Worm (Caenorhabditis elegans): ENCODE data around the gene lsm-1.
"Not testable (repeated sequence)": the region's sequence is repeated elsewhere in the genome, so short reads cannot be mapped to it uniquely, and the experiment has no call there.

The lsm-1 gene

ce11 chrII:11110419-11110818 lies 16.3 kb upstream of the lsm-1 start:
- no peak for TF ChIP-seq unc-62 (GFP tag; optimal IDR thresholded peaks at IDR 0.05)

ce11 chrII:11111107-11111506 lies 15.6 kb upstream of the lsm-1 start, which contains the start of gene glb-4:
Gene glb-4 (minus strand): TSS chrII:11111207.
- no peak for TF ChIP-seq unc-62 (GFP tag; optimal IDR thresholded peaks at IDR 0.05)

- TF ChIP-seq unc-62 (GFP tag; optimal IDR thresholded peaks at IDR 0.05): no peak
These were observed 14.3 kb upstream of the lsm-1 start, which contains the start of gene mat-2 for ce11 chrII:11112419-11112818. Gene mat-2 (plus strand): TSS chrII:11112719.

- not testable (repeated sequence) for TF ChIP-seq unc-62 (GFP tag; optimal IDR thresholded peaks at IDR 0.05)
These were observed 5.0 kb upstream of the lsm-1 start, which contains the start of gene W10C6.2 for ce11 chrII:11121800-11122199. Gene W10C6.2 (minus strand): TSS chrII:11121900.

DNA sequence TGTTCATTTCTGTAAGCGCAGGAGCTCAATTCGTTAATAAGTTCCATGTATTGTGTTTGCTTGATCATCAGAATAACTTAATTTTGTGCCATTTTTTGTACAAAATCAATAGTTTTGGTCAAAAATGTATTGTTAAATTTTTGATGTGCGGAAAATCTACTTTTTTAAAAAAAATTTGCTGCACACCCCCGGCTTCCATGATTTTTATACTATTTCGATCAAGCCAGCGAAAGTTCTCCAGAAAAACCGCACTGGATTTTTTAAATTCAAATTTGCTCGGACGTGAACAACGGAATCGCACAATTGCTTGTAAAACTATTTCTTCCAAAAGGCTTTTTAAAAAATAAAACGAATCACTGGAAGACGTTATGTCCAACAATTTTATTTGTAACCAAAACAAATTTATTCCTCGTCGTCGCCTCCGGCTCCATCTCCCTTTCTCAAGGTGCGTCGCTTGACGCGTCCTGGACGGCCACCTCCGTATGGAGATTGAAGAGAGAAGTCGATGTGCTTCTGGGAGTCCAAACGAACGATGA lies 1.6 kb upstream of the lsm-1 start:
- TF ChIP-seq unc-62 (GFP tag; optimal IDR thresholded peaks at IDR 0.05): no peak

ce11 chrII:11127364-11127763 lies 614 bp downstream of the lsm-1 start, which contains the start of gene F40F8.1:
Gene F40F8.1 (plus strand): TSS chrII:11127664.
- TF ChIP-seq unc-62 (GFP tag; optimal IDR thresholded peaks at IDR 0.05): no peak

ce11 chrII:11128989-11129388 lies 2.2 kb downstream of the lsm-1 start, which contains the start of gene F40F8.3:
Gene F40F8.3 (plus strand): TSS chrII:11129289.
- TF ChIP-seq unc-62 (GFP tag; optimal IDR thresholded peaks at IDR 0.05): no peak

DNA sequence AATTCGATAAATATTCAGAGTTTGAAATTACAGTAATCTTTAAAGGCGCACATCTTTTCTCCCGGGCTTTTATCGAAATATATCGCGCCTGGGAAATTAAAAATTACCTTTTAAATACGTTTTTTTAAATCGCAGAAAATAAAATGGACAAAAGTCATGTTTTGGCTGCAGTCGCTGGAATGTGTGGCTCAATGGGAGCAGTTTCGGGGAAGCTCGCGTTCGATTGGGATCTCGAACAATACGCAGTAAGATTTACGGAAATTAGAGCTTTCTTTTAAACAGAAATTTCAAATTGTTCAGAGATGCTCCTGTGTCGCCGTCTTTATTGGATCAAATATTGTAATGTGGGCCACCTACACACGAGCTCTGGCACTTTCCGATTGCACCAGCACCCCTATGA lies 2.8 kb downstream of the lsm-1 start, which contains the start of gene F40F8.12:
Gene F40F8.12, plus strand, starts transcription at position 301 of the 400 bp plus-strand sequence.
- no peak for TF ChIP-seq unc-62 (GFP tag; optimal IDR thresholded peaks at IDR 0.05)

DNA sequence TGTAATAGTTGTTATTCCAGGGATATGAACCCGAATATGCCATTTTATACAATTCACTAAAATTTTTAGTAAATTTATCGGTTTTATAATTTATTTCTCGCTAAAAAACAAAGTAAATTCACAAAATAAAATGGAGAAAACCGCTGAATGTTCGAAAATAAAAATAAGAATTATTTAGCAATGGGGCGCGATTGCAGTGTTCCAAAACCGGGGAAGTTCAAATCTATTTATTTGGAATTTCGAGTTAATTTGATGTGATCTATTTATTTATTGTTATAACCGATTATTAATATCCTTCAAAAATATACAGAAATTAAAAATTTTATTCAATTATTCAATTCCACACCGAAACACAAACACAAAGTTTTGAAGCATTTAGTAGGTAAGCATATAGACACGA lies 5.8 kb downstream of the lsm-1 start, which contains the start of gene F40F8.11:
Gene F40F8.11, minus strand, starts transcription at position 49 of the 400 bp plus-strand sequence.
- TF ChIP-seq unc-62 (GFP tag; optimal IDR thresholded peaks at IDR 0.05): no peak

DNA sequence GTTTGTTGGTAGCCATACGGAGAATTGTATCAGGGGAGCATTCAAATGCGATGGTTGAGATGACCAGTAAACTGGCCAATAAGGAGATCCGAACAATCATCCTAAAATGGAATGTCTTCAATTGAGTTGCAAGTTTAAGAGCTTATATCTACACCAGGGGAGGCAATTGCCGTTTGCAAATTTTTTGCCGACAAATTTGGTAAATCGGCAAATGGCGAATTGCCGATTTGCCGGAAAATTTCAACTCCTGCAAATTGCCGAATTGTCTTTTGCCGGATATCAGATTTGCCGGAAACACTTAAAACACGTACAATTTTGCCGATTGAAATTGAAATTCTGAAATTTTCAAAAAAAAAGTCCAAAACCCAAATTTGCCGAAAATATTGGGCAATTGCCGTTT lies 8.1 kb downstream of the lsm-1 start, which contains the start of gene F40F8.5:
Gene F40F8.5, minus strand, starts transcription at position 101 of the 400 bp plus-strand sequence.
- TF ChIP-seq unc-62 (GFP tag; optimal IDR thresholded peaks at IDR 0.05): no peak

- TF ChIP-seq unc-62 (GFP tag; optimal IDR thresholded peaks at IDR 0.05): no peak
These were observed 9.0 kb downstream of the lsm-1 start for ce11 chrII:11135773-11136172.

DNA sequence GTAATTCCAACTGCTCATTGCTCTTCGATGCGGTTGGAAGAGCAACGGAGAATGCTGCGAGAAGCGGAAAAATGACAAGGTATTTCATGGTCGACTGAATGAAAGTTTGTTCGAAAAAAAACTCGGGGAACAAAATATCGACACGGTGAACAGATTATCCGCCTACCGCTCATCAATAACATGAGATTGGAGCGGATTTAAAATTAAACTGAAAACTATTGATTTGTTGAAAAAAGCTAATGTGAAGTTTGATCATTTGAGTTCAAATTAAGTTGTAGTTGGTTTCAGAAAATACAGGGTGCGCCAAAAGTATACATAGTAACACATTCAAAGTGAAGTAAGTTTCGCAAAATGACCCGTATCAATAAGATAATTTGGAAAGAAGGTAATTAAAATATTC lies 13.4 kb downstream of the lsm-1 start, which contains the start of gene F40F8.4:
Gene F40F8.4, minus strand, starts transcription at position 101 of the 400 bp plus-strand sequence.
- TF ChIP-seq unc-62 (GFP tag; optimal IDR thresholded peaks at IDR 0.05): no peak

DNA sequence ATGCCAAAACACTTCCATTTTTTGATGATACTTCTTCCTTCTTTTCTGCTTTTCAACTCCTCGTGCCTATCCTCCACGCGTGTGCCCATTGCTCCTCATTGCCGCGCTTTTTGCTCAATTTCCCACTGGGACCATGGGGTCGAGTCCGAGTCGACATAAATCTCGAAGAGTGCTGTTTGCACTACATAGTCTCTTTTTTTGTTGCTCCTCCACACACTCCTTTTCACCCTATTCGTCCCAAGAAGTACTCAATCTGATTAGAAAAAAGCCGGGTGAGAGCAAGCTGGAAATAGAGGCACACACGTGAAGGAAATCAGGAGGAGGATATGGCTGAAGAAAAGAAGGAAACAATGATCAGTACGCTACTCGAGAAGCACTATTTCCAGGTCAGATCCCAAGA lies 15.8 kb downstream of the lsm-1 start, which contains the start of gene arrd-6:
Gene arrd-6, plus strand, starts transcription at position 169 of the 400 bp plus-strand sequence.
- no peak for TF ChIP-seq unc-62 (GFP tag; optimal IDR thresholded peaks at IDR 0.05)

- no peak for TF ChIP-seq unc-62 (GFP tag; optimal IDR thresholded peaks at IDR 0.05)
These were observed 23.3 kb downstream of the lsm-1 start for ce11 chrII:11149866-11150685.

ce11 chrII:11150976-11151375 lies 24.2 kb downstream of the lsm-1 start:
- no peak for TF ChIP-seq unc-62 (GFP tag; optimal IDR thresholded peaks at IDR 0.05)

DNA sequence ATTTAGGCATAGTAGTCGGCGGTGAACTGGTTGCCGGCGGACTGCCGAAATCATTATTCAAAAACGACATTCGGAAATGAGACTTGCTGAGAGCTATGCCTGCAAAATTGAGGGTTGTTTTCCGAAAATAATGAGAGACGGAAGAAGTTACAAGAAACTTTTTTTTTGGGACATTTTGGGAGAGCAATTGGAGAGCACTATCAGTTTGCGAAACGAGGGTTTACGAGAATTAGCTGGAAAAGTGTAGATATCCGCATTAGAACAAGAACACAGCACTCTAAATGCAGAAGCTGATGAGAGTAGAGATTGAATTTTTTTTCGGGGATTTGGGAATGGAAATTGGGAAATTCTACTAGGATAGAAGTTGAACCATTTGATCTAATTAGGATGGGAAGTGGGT lies 25.7 kb downstream of the lsm-1 start, which contains the start of gene pqm-1:
Gene pqm-1, minus strand, starts transcription at position 101 of the 400 bp plus-strand sequence.
- no peak for TF ChIP-seq unc-62 (GFP tag; optimal IDR thresholded peaks at IDR 0.05)

All from whole organism, dauer.